Worm (Caenorhabditis elegans) whole organism, L1 larva: ENCODE data around the gene ifta-2.

Experiments
- nhr-11 ChIP-seq: fragments of 150-350 bp; optimal IDR thresholded peaks from 2 replicates; lab custom pipeline; 2014; ENCODE audit warnings: missing biosample characterization, missing genetic modification characterization
- nhr-237 ChIP-seq: fragments of 150-350 bp; optimal IDR thresholded peaks from 2 replicates; lab custom pipeline; 2014; ENCODE audit warnings: missing biosample characterization, missing genetic modification characterization
- nhr-77 ChIP-seq: fragments of 150-350 bp; optimal IDR thresholded peaks from 2 replicates; lab custom pipeline; 2014; ENCODE audit warnings: missing biosample characterization, missing genetic modification characterization
- snpc-4 ChIP-seq: fragments of 150-350 bp; optimal IDR thresholded peaks from 2 replicates; lab custom pipeline; 2014; ENCODE audit warnings: missing biosample characterization, missing genetic modification characterization

ce11 chrIV:17316398-17316797 lies 14.6 kb upstream of the ifta-2 start, which contains the start of gene C49C3.20:
- TF ChIP-seq nhr-237 (tag; lab: Kevin White, UChicago) (no peak), snpc-4 (no peak), nhr-77 (no peak), nhr-11 (tag; lab: Kevin White, UChicago) (no peak)
